Fruit fly (Drosophila melanogaster) Kc167 (cell line): ENCODE results near the gene MagR.

ENCODE experiments used
- Sin3A ChIP-seq: fragments of >200 bp; optimal IDR thresholded peaks from 2 replicates; lab custom pipeline; 2018; ENCODE audit warnings: missing external identifiers
- h ChIP-seq: fragments of >200 bp; optimal IDR thresholded peaks from 3 replicates; lab custom pipeline; 2018; ENCODE audit warnings: missing external identifiers
- insv ChIP-seq: fragments of >200 bp; optimal IDR thresholded peaks from 3 replicates; lab custom pipeline; 2018; ENCODE audit warnings: missing external identifiers
- psq ChIP-seq: fragments of >200 bp; optimal IDR thresholded peaks from 2 replicates; lab custom pipeline; 2017; ENCODE audit warnings: missing external identifiers
- ttk ChIP-seq: sonication (Bioruptor generic); optimal IDR thresholded peaks from 2 replicates; lab custom pipeline; 2017; ENCODE audit warnings: missing external identifiers

DNA sequence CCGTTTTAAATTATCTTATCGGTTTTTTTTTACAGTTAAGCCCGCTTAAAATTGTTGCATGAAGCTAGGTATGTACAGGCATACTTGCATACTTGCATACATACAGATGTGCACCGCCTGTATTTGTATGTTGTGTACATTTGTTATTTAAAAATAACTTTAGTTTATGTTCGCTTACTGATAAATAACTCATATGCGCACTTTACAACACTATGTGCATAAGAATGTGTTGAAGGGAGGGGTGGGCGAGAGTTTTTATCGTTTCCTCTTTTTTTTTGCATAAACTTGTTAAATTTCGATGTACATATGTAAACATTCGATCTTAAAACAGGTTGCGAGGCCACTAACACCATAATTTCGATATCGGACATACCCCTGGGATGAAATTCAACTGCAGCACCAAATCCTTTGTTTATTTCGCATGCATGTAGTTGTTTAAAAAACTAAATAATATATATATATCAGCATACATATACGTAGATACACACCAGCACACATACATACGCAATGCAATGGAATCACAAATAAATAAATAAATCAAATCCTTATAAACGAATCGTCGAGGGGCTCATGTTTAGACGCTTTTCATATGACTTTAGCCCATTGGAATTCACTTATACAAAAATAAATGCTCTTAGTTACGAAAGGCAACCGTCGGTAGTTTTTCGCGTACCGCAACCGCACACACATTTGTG lies 25.8 kb downstream of the MagR start:
- no peak for TF ChIP-seq Sin3A
- TF ChIP-seq ttk (lab: Kevin White, UChicago) = no peak
- TF ChIP-seq insv (lab: Kevin White, UChicago) = no peak
- no peak for TF ChIP-seq psq
- TF ChIP-seq h (lab: Kevin White, UChicago) = no peak
